Worm (Caenorhabditis elegans): ENCODE measurements around the gene F22E5.9.

ce11 chrII:2677534-2678168 lies 39.5 kb downstream of the F22E5.9 start, which contains the start of gene F22E5.17:
- no peak for TF ChIP-seq fkh-10 (GFP tag; optimal IDR thresholded peaks at IDR 0.05)
- TF ChIP-seq ceh-82 (tag; optimal IDR thresholded peaks at IDR 0.05) = no peak
- no peak for TF ChIP-seq blmp-1 (tag; optimal IDR thresholded peaks at IDR 0.05)
- no peak for TF ChIP-seq unc-62 (GFP tag; optimal IDR thresholded peaks at IDR 0.05)
- no peak for TF ChIP-seq ama-1 (optimal IDR thresholded peaks at IDR 0.05)
- TF ChIP-seq sup-37 (GFP tag; optimal IDR thresholded peaks at IDR 0.05) = no peak
- no peak for TF ChIP-seq unc-130 (tag; optimal IDR thresholded peaks at IDR 0.05)
- TF ChIP-seq rnt-1 (tag; optimal IDR thresholded peaks at IDR 0.05) = no peak
- no peak for TF ChIP-seq sptf-1 (tag; optimal IDR thresholded peaks at IDR 0.05)
- TF ChIP-seq unc-86 (tag; optimal IDR thresholded peaks at IDR 0.05) = no peak
- no peak for TF ChIP-seq ztf-11 (tag; optimal IDR thresholded peaks at IDR 0.05)

Measured in whole organism, L1 larva.